Fruit fly (Drosophila melanogaster) Kc167 (cell line): ENCODE data around the gene Ziz.

Source experiments
- h ChIP-seq: fragments of >200 bp; optimal IDR thresholded peaks from 3 replicates; lab custom pipeline; 2018; ENCODE audit warnings: missing external identifiers
- insv ChIP-seq: fragments of >200 bp; optimal IDR thresholded peaks from 3 replicates; lab custom pipeline; 2018; ENCODE audit warnings: missing external identifiers

dm6 chr2L:7530437-7531091 lies 34.5 kb upstream of the Ziz start:
- TF ChIP-seq insv (lab: Kevin White, UChicago) (no peak), h (lab: Kevin White, UChicago) (no peak)
